Worm (Caenorhabditis elegans) whole organism, L4/young adult: ENCODE data around the gene W09C2.8.

Source experiments
- W03F9.2 ChIP-seq: fragments of 150-350 bp; optimal IDR thresholded peaks from 2 replicates; lab custom pipeline; 2014; ENCODE audit warnings: missing biosample characterization, missing genetic modification characterization
- him-1 ChIP-seq: sonication (generic microtip); optimal IDR thresholded peaks from 2 replicates; lab custom pipeline; 2016; ENCODE audit warnings: missing genotype, missing genetic modification reagents, missing genetic modification characterization, missing compliant biosample characterization

DNA sequence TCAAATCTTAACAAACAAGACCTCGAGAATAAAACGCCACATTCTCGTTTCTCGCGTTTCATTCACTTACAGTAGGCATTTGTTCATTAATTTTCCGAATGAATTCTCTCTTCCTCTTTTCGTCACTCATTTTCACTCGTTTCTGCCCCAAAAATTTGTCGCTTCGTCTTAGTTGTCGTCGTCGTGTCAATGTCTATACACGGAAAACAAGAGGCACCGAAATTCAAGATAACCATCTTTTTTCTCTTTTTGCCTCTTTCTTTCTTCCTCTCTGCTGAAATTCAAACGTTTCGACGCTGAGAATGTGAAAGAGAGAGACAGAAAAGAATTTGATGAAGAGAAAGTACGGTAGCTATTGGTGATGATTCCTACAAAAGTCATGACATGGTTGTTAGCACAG lies 6.2 kb downstream of the W09C2.8 start:
- TF ChIP-seq him-1 (tag; lab: Kevin White, UChicago) (no peak), W03F9.2 (tag; lab: Kevin White, UChicago) (no peak)
